Fruit fly (Drosophila melanogaster) whole organism: ENCODE measurements around the gene CG33262.

Experiments used
- CG8478 ChIP-seq: fragments of >200 bp; optimal IDR thresholded peaks from 2 replicates; lab custom pipeline; 2018; ENCODE audit warnings: inconsistent platforms
- Dll ChIP-seq: fragments of >200 bp; optimal IDR thresholded peaks from 2 replicates; lab custom pipeline; 2017
- EcR ChIP-seq, 2 experiments: fragments of >200 bp; optimal IDR thresholded peaks; 2 replicates each; lab custom pipeline; 2017; ENCODE audit warnings: missing biosample characterization in 2 of 2, missing genetic modification characterization in 2 of 2, missing genetic modification reagents in 2 of 2
- pan ChIP-seq: fragments of >200 bp; optimal IDR thresholded peaks from 2 replicates; lab custom pipeline; 2017
- psq ChIP-seq: fragments of >200 bp; optimal IDR thresholded peaks from 2 replicates; lab custom pipeline; 2017
- usp ChIP-seq: fragments of >200 bp; optimal IDR thresholded peaks from 2 replicates; lab custom pipeline; 2017; ENCODE audit warnings: missing biosample characterization, missing genetic modification characterization, mixed read lengths

CG33262 gene

dm6 chr3L:13135969-13136368 is at the start of gene CG33262:
TSS of gene CG33262 (plus strand) at chr3L:13136269.
- no peak for TF ChIP-seq pan
- TF ChIP-seq usp, result no peak
- TF ChIP-seq psq (lab: Kevin White, UChicago), result no peak
- TF ChIP-seq Dll (lab: Kevin White, UChicago), result no peak
- no peak for TF ChIP-seq EcR (GFP tag; optimal IDR thresholded peaks at IDR 0.05; lab: Kevin White, UChicago)
- TF ChIP-seq CG8478 (lab: Kevin White, UChicago), result no peak

DNA sequence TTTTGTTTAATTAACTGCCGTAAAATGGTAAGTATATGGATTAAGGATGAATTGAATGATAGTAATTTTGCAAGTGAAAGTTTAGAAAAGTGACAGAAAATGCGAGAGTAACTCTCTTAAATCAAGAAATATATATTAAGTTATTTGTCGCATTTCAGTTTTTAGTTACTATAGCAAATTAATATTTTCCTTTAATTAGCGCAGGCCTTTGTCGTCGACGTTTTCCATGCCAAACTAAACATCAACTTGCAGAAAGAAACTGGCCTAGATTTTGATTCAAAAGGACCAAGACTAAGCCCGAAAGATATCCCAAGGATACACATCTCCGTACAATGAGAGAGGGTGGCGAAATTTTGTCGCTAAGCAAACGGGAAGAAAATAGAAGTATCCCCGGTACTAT is 48.9 kb upstream of the CG33262 start, which contains the start of gene CG17300:
TSS of gene CG17300 (minus strand) at position 101 of the 400 bp plus-strand sequence.
- TF ChIP-seq pan (no peak), psq (lab: Kevin White, UChicago) (no peak), CG8478 (lab: Kevin White, UChicago) (no peak), usp (no peak), EcR (GFP tag; optimal IDR thresholded peaks at IDR 0.05; lab: Kevin White, UChicago) (no peak), Dll (lab: Kevin White, UChicago) (no peak)

- no peak for TF ChIP-seq CG8478 (lab: Kevin White, UChicago)
- TF ChIP-seq EcR (GFP tag; optimal IDR thresholded peaks at IDR 0.05; lab: Kevin White, UChicago), result no peak
- no peak for TF ChIP-seq psq (lab: Kevin White, UChicago)
Observed at dm6 chr3L:13089869-13090268, 46.2 kb upstream of the CG33262 start, which contains the start of gene CG11251. TSS of gene CG11251 (minus strand) at chr3L:13089969.

dm6 chr3L:13099151-13099550 is 36.9 kb upstream of the CG33262 start:
- no peak for TF ChIP-seq Dll (lab: Kevin White, UChicago)
- TF ChIP-seq pan, result no peak
- TF ChIP-seq usp, result no peak

dm6 chr3L:13100438-13100837 is 35.6 kb upstream of the CG33262 start:
- TF ChIP-seq usp (no peak), psq (lab: Kevin White, UChicago) (no peak), EcR (GFP tag; optimal IDR thresholded peaks at IDR 0.05; lab: Kevin White, UChicago) (no peak), Dll (lab: Kevin White, UChicago) (no peak), CG8478 (lab: Kevin White, UChicago) (no peak), pan (no peak)

- TF ChIP-seq CG8478 (lab: Kevin White, UChicago), result no peak
- TF ChIP-seq pan, result no peak
- no peak for TF ChIP-seq psq (lab: Kevin White, UChicago)
- TF ChIP-seq Dll (lab: Kevin White, UChicago), result no peak
- TF ChIP-seq EcR (GFP tag; optimal IDR thresholded peaks at IDR 0.05; lab: Kevin White, UChicago), result no peak
- no peak for TF ChIP-seq usp
Observed at dm6 chr3L:13105863-13106262, 30.2 kb upstream of the CG33262 start.

DNA sequence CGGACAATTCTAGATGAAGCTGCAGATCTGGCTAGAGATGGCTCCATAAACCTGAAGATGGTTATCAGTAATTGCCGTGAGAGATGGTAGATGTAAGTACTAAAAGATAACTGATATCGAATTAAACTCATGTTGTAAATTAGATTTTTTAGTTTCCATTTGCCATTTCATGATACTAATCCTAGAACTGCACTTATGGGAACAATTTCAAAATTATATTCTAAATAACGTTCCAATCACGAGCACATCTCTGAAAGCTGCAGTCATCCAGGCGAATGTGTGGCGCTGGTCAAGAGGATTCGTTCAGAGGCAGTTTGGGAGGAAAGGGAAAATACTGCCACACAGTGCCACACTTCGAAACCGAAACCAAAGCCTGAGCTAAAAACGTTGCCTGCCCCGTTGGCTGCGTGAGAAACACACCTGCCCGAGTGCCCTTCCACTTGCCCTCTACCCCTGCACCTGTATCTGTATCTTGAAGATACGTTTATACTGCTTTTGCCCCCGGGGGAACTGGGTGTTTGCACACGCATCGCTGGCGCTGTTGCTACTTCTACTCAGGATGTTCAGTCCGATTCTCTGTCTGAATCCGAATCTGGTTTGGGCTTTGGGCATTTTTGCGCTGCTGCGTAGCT is 28.6 kb upstream of the CG33262 start:
- TF ChIP-seq pan (no peak), usp (no peak), psq (lab: Kevin White, UChicago) (no peak), Dll (lab: Kevin White, UChicago) (peak; percentile 6), EcR (GFP tag; optimal IDR thresholded peaks at IDR 0.05; lab: Kevin White, UChicago) (no peak), CG8478 (lab: Kevin White, UChicago) (no peak)

DNA sequence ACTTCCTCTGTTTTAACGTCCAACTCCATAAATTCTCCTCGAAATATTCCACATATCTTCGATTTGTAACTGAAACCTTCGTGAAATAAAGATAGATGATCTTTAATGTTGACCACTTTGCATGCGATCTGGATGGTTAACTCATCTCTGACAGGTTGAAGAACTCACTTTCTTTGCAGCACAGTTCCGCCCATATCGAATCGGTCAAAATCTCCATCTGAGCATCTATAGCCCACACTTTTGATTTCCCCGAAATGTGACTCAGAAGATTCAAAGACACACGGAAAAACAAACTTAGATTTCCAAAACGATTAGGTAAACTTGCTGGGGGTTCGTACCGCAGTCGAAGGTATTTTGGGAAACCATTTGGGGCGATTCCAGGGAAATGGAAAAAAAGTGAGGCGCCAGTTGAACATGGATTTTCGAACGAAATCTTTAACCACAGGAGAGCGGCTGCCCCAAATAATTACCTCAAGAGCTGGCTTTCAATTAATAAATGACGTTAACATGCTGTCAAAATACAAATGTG is 27.7 kb upstream of the CG33262 start:
- TF ChIP-seq EcR (GFP tag; optimal IDR thresholded peaks at IDR 0.05; lab: Kevin White, UChicago) (no peak), CG8478 (lab: Kevin White, UChicago) (no peak), usp (no peak), Dll (lab: Kevin White, UChicago) (no peak), psq (lab: Kevin White, UChicago) (no peak), pan (no peak)

- TF ChIP-seq psq (lab: Kevin White, UChicago), result no peak
- no peak for TF ChIP-seq EcR (GFP tag; optimal IDR thresholded peaks at IDR 0.05; lab: Kevin White, UChicago)
- no peak for TF ChIP-seq pan
- TF ChIP-seq CG8478 (lab: Kevin White, UChicago), result no peak
- TF ChIP-seq usp, result no peak
- TF ChIP-seq Dll (lab: Kevin White, UChicago), result no peak
Observed at dm6 chr3L:13109362-13109761, 26.7 kb upstream of the CG33262 start.

- no peak for TF ChIP-seq Dll (lab: Kevin White, UChicago)
- no peak for TF ChIP-seq EcR (GFP tag; optimal IDR thresholded peaks at IDR 0.05; lab: Kevin White, UChicago)
- TF ChIP-seq CG8478 (lab: Kevin White, UChicago), result no peak
- TF ChIP-seq usp, result no peak
- no peak for TF ChIP-seq psq (lab: Kevin White, UChicago)
- TF ChIP-seq pan, result no peak
Observed at dm6 chr3L:13111422-13111821, 24.6 kb upstream of the CG33262 start.

dm6 chr3L:13113970-13114392 is 22.1 kb upstream of the CG33262 start, which contains the start of gene trn:
TSS of gene trn (plus strand) at chr3L:13114271.
- TF ChIP-seq psq (lab: Kevin White, UChicago), result no peak
- peak; percentile 13 for TF ChIP-seq Dll (lab: Kevin White, UChicago)

DNA sequence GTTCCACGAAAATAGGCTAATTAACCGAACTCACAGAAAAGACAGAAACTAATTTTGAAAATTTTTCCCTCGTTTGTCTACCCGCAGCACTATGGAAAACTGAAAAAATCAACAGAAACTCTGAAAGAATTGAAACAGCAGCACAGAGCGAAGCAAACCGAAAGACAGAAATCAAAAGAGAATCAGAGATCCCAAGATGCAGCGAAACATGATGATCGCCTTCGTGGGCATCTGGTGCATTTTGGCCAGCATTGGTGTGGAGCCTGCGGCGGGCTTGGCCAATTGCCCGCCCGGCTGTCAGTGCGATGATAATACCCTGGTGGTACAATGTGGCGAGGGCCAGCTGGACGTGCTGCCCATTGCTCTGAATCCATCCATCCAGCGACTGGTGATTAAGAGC is 21.0 kb upstream of the CG33262 start:
- TF ChIP-seq Dll (lab: Kevin White, UChicago), result no peak
- no peak for TF ChIP-seq pan
- TF ChIP-seq usp, result no peak
- no peak for TF ChIP-seq EcR (GFP tag; optimal IDR thresholded peaks at IDR 0.05; lab: Kevin White, UChicago)
- no peak for TF ChIP-seq psq (lab: Kevin White, UChicago)
- no peak for TF ChIP-seq CG8478 (lab: Kevin White, UChicago)

- TF ChIP-seq EcR (GFP tag; optimal IDR thresholded peaks at IDR 0.05; lab: Kevin White, UChicago), result no peak
- no peak for TF ChIP-seq pan
- no peak for TF ChIP-seq psq (lab: Kevin White, UChicago)
- TF ChIP-seq CG8478 (lab: Kevin White, UChicago), result no peak
- TF ChIP-seq Dll (lab: Kevin White, UChicago), result no peak
- no peak for TF ChIP-seq usp
Observed at dm6 chr3L:13118983-13119382, 17.1 kb upstream of the CG33262 start.
